Worm (Caenorhabditis elegans) whole organism, L2 larva: ENCODE data around the gene ced-9.

ENCODE experiments used
- blmp-1 ChIP-seq: sonication (generic microtip); optimal IDR thresholded peaks from 2 replicates; lab custom pipeline; 2017; ENCODE audit warnings: missing genetic modification characterization, mild to moderate bottlenecking, missing compliant biosample characterization, antibody characterized with exemption, moderate library complexity; ENCODE audit not compliant: insufficient read depth
- lin-39 ChIP-seq: fragments of 150-350 bp; optimal IDR thresholded peaks from 2 replicates; lab custom pipeline; 2014; ENCODE audit warnings: missing biosample characterization, missing genetic modification reagents, missing genetic modification characterization
- lsy-2 ChIP-seq, 2 experiments: fragments of 150-350 bp in 1 of 2; sonication (generic microtip) in 1 of 2; optimal IDR thresholded peaks; 2 replicates each; lab custom pipeline; 2014 to 2017; ENCODE audit warnings: missing biosample characterization in 2 of 2, missing genetic modification characterization in 2 of 2
- mdl-1 ChIP-seq, 2 experiments: fragments of 150-350 bp in 1 of 2; sonication (generic microtip) in 1 of 2; optimal IDR thresholded peaks; 2 replicates each; lab custom pipeline; 2017; ENCODE audit warnings: missing biosample characterization in 2 of 2, missing genetic modification characterization in 2 of 2
- nhr-10 ChIP-seq: sonication (generic microtip); optimal IDR thresholded peaks from 2 replicates; lab custom pipeline; 2017; ENCODE audit warnings: missing biosample characterization, missing genetic modification characterization
- nhr-11 ChIP-seq: fragments of 150-350 bp; optimal IDR thresholded peaks from 2 replicates; lab custom pipeline; 2014; ENCODE audit warnings: missing biosample characterization, missing genetic modification characterization
- nhr-25 ChIP-seq: fragments of 150-350 bp; sonication (generic microtip); optimal IDR thresholded peaks from 3 replicates; lab custom pipeline; 2014; ENCODE audit warnings: missing biosample characterization, missing genetic modification characterization
- nhr-6 ChIP-seq: fragments of 150-350 bp; optimal IDR thresholded peaks from 2 replicates; lab custom pipeline; 2014; ENCODE audit warnings: missing biosample characterization, missing genetic modification characterization
- zag-1 ChIP-seq: fragments of 150-350 bp; optimal IDR thresholded peaks from 2 replicates; lab custom pipeline; 2014; ENCODE audit warnings: missing biosample characterization, missing genetic modification characterization

DNA sequence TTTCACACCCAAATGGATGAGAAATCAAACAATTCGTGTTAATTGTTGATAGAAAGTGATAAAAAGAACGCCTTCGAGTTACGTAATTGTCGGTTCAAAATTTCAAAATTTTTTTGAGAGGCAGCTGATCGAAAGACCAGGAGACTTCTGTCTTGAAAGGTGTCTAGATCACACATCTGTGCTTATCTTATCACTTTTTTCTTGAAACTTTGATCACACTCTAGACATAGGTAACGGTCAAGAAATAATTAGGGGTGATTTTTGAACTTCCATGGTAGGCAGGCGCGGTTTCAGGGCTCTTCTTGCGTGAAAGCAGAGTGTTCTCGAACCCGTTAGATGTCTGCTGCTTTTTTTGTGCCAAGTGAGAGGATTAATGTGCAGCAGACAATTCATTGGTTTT lies 41.6 kb upstream of the ced-9 start:
- TF ChIP-seq nhr-25 (tag; lab: Kevin White, UChicago) (no peak), lsy-2 (tag; optimal IDR thresholded peaks at IDR 0.05; lab: Kevin White, UChicago) (no peak), lin-39 (tag; lab: Kevin White, UChicago) (no peak), zag-1 (no peak), blmp-1 (tag; lab: Kevin White, UChicago) (no peak), nhr-10 (tag; lab: Kevin White, UChicago) (no peak), nhr-11 (tag; lab: Kevin White, UChicago) (no peak), nhr-6 (tag; lab: Kevin White, UChicago) (no peak), mdl-1 (tag; optimal IDR thresholded peaks at IDR 0.05; lab: Kevin White, UChicago) (no peak)
